Fruit fly (Drosophila melanogaster): ENCODE measurements around the gene mtgo.

dm6 chr2L:16541318-16541717, 3.5 kb upstream of the mtgo start:
- TF ChIP-seq psq (GFP tag; optimal IDR thresholded peaks at IDR 0.05) (no peak), Dif (GFP tag; optimal IDR thresholded peaks at IDR 0.05; ENCODE audit: partially characterized antibody) (no peak), fru (GFP tag; optimal IDR thresholded peaks at IDR 0.05) (no peak), usp (GFP tag; optimal IDR thresholded peaks at IDR 0.05) (no peak), h (GFP tag; optimal IDR thresholded peaks at IDR 0.05) (no peak), lola (GFP tag; optimal IDR thresholded peaks at IDR 0.05) (no peak)

All from whole organism, wandering third instar larva.